Worm (Caenorhabditis elegans): ENCODE results near the gene C25G4.8.
A peak's percentile ranks its signal among the peaks of the same experiment; 100 is the strongest.

The C25G4.8 gene

DNA sequence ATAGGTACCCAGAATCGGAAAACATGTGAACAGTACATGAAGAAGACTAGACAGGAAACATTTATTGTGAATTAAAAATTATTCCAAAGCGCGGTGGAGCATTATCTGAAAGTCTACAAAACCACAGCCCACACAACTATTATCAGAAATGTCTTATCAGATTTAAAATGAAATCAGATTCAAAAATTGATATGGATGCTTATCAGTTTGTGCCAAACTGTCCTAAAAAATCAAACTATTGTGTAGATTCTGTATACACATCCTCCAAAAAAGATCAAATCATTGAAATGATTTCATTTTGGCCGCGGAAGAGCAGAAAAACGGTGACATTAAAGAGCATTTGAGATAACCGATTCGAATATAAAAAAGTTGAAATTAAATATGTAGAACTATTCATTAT lies 27.8 kb downstream of the C25G4.8 start, which contains the start of gene irg-4:
irg-4 (plus strand) TSS at position 392 of the 400 bp plus-strand sequence.
- no peak for TF ChIP-seq ttx-3 (tag; optimal IDR thresholded peaks at IDR 0.05)
- peak; percentile 77 for TF ChIP-seq elt-2 (tag; optimal IDR thresholded peaks at IDR 0.05)

- TF ChIP-seq hlh-15 (tag; optimal IDR thresholded peaks at IDR 0.05) (no peak), ceh-19 (GFP tag; optimal IDR thresholded peaks at IDR 0.05) (no peak), pros-1 (tag; optimal IDR thresholded peaks at IDR 0.05) (no peak), odd-2 (tag; optimal IDR thresholded peaks at IDR 0.05) (no peak), ceh-34 (tag; optimal IDR thresholded peaks at IDR 0.05) (no peak), C08G9.2 (tag; optimal IDR thresholded peaks at IDR 0.05) (no peak), sdc-2 (tag; optimal IDR thresholded peaks at IDR 0.05) (no peak), dmd-4 (tag; optimal IDR thresholded peaks at IDR 0.05; ENCODE audit: borderline replicate concordance) (no peak), ceh-18 (tag; optimal IDR thresholded peaks at IDR 0.05) (no peak)
These were observed 30.9 kb downstream of the C25G4.8 start, which contains the start of gene clec-184 for ce11 chrIV:12432340-12432739. TSS of gene clec-184 (plus strand) at chrIV:12432640.

DNA sequence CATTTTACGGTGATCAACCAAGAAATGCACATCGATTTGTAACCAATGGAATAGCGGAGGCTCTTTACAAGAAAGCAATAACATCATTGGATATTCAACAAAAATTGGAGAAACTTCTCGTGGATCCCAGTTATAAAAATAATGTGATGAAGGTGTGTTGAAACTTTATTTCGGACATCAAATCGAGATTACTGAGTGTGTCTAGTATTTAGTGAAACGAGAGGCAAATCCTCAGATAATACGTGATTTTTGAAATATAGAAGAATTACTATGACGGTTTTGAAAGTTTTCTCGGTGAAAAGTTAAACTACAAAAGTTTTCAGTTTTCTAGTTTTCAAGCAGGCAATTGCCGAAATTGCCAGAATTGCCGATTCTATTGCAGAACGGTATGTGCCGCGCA lies 31.5 kb downstream of the C25G4.8 start:
- no peak for TF ChIP-seq ceh-14 (tag; optimal IDR thresholded peaks at IDR 0.05)
- TF ChIP-seq odd-2 (tag; optimal IDR thresholded peaks at IDR 0.05): no peak
- TF ChIP-seq ceh-18 (tag; optimal IDR thresholded peaks at IDR 0.05): no peak
- TF ChIP-seq hlh-8 (tag; optimal IDR thresholded peaks at IDR 0.05): no peak
- no peak for TF ChIP-seq hlh-13 (GFP tag; optimal IDR thresholded peaks at IDR 0.05)
- TF ChIP-seq hlh-30 (tag; optimal IDR thresholded peaks at IDR 0.05; ENCODE audit: insufficient read depth): no peak
- TF ChIP-seq pax-1 (tag; optimal IDR thresholded peaks at IDR 0.05): no peak
- TF ChIP-seq unc-55 (GFP tag; optimal IDR thresholded peaks at IDR 0.05): no peak
- TF ChIP-seq ceh-30 (tag; optimal IDR thresholded peaks at IDR 0.05): no peak
- TF ChIP-seq ahr-1 (tag; optimal IDR thresholded peaks at IDR 0.05): no peak
- no peak for TF ChIP-seq dmd-4 (tag; optimal IDR thresholded peaks at IDR 0.05; ENCODE audit: borderline replicate concordance)
- no peak for TF ChIP-seq ets-4 (tag; optimal IDR thresholded peaks at IDR 0.05)
- TF ChIP-seq eyg-1 (tag; optimal IDR thresholded peaks at IDR 0.05): no peak
- no peak for TF ChIP-seq unc-42 (tag; optimal IDR thresholded peaks at IDR 0.05)
- no peak for TF ChIP-seq syd-9 (tag; optimal IDR thresholded peaks at IDR 0.05)
- no peak for TF ChIP-seq nhr-232 (tag; optimal IDR thresholded peaks at IDR 0.05)

DNA sequence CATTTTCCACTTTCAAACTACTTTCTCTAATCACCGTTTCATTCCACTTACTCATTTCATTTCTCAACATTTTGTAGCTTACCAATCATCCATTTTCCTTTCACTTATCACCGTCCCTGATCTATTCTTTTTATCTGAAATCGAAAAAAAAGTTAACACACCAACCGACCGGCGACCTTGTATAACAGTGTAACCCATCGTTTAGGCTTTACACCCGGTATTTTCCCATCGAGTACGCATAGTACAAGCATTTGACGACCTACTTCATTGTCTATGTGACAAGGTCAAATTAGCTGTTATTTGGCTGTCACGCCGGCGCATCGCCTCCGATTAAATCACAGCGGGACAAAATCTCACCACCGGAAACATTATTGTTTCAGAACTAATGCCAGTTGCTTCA lies 33.8 kb downstream of the C25G4.8 start:
- TF ChIP-seq fkh-10 (GFP tag; optimal IDR thresholded peaks at IDR 0.05) (no peak), lim-6 (tag; optimal IDR thresholded peaks at IDR 0.05) (no peak), eyg-1 (tag; optimal IDR thresholded peaks at IDR 0.05) (no peak), ceh-24 (tag; optimal IDR thresholded peaks at IDR 0.05) (no peak), mec-3 (tag; optimal IDR thresholded peaks at IDR 0.05; ENCODE audit: borderline replicate concordance) (no peak), ztf-16 (tag; optimal IDR thresholded peaks at IDR 0.05) (no peak), ttx-3 (tag; optimal IDR thresholded peaks at IDR 0.05) (no peak), F13H6.1 (tag; optimal IDR thresholded peaks at IDR 0.05) (no peak), K09A11.1 (tag; optimal IDR thresholded peaks at IDR 0.05; ENCODE audit: insufficient read depth) (no peak), unc-3 (GFP tag; conservative IDR thresholded peaks at IDR 0.05) (no peak), unc-3 (tag; optimal IDR thresholded peaks at IDR 0.05) (no peak)

ce11 chrIV:12428467-12428866 lies 34.8 kb downstream of the C25G4.8 start, which contains the start of gene col-130:
TSS of gene col-130 (minus strand) at chrIV:12428516.
- TF ChIP-seq lin-11 (tag; optimal IDR thresholded peaks at IDR 0.05) (no peak), K09A11.1 (tag; optimal IDR thresholded peaks at IDR 0.05; ENCODE audit: insufficient read depth) (no peak), pag-3 (tag; optimal IDR thresholded peaks at IDR 0.05; ENCODE audit: borderline replicate concordance) (no peak), ceh-19 (GFP tag; optimal IDR thresholded peaks at IDR 0.05) (no peak), ahr-1 (tag; optimal IDR thresholded peaks at IDR 0.05) (no peak), hlh-30 (tag; optimal IDR thresholded peaks at IDR 0.05; ENCODE audit: insufficient read depth) (no peak), fkh-6 (tag; optimal IDR thresholded peaks at IDR 0.05) (no peak), K02D7.2 (tag; optimal IDR thresholded peaks at IDR 0.05) (no peak), gmeb-2 (tag; optimal IDR thresholded peaks at IDR 0.05) (no peak), npax-4 (tag; optimal IDR thresholded peaks at IDR 0.05) (no peak), ceh-14 (tag; optimal IDR thresholded peaks at IDR 0.05) (no peak), syd-9 (tag; optimal IDR thresholded peaks at IDR 0.05) (no peak), elt-4 (tag; optimal IDR thresholded peaks at IDR 0.05) (no peak), ceh-18 (tag; optimal IDR thresholded peaks at IDR 0.05) (no peak), pha-4 (tag; optimal IDR thresholded peaks at IDR 0.05) (no peak), ceh-48 (tag; optimal IDR thresholded peaks at IDR 0.05) (no peak), nfya-1 (tag; optimal IDR thresholded peaks at IDR 0.05) (no peak), ceh-2 (tag; optimal IDR thresholded peaks at IDR 0.05) (no peak), pqm-1 (tag; optimal IDR thresholded peaks at IDR 0.05) (no peak)
